Worm (Caenorhabditis elegans) whole organism, late embryonic: Measurements from ENCODE around the gene C15B12.8.

Source experiments
- ama-1 ChIP-seq: fragments of 150-350 bp; optimal IDR thresholded peaks from 2 replicates; lab custom pipeline; 2014
- hlh-8 ChIP-seq: sonication (generic microtip); optimal IDR thresholded peaks from 2 replicates; lab custom pipeline; 2016; ENCODE audit warnings: missing genotype, missing genetic modification characterization, missing compliant biosample characterization
- lim-6 ChIP-seq: sonication (generic microtip); optimal IDR thresholded peaks from 2 replicates; lab custom pipeline; 2016; ENCODE audit warnings: missing genetic modification characterization, missing compliant biosample characterization
- nhr-11 ChIP-seq: fragments of 150-350 bp; optimal IDR thresholded peaks from 2 replicates; lab custom pipeline; 2014; ENCODE audit warnings: missing biosample characterization, missing genetic modification characterization
- pag-3 ChIP-seq: sonication (generic microtip); optimal IDR thresholded peaks from 2 replicates; lab custom pipeline; 2016; ENCODE audit warnings: missing compliant biosample characterization, missing genetic modification characterization, borderline replicate concordance
- pqm-1 ChIP-seq: sonication (generic microtip); optimal IDR thresholded peaks from 2 replicates; lab custom pipeline; 2016; ENCODE audit warnings: missing genetic modification characterization, missing compliant biosample characterization
- sdc-2 ChIP-seq: sonication (generic microtip); optimal IDR thresholded peaks from 2 replicates; lab custom pipeline; 2016; ENCODE audit warnings: missing genotype, missing genetic modification characterization, missing compliant biosample characterization
- sox-2 ChIP-seq: fragments of 200-800 bp; sonication (Bioruptor generic); IDR thresholded peaks from 2 replicates; pipeline ENCODE4 v1.3.6; 2022; ENCODE audit warnings: missing genetic modification reagents, missing genetic modification characterization, missing compliant biosample characterization
- sox-4 ChIP-seq: sonication (generic microtip); optimal IDR thresholded peaks from 2 replicates; lab custom pipeline; 2017; ENCODE audit warnings: mild to moderate bottlenecking, missing genetic modification characterization, inconsistent platforms, missing compliant biosample characterization
- unc-86 ChIP-seq: sonication (generic microtip); optimal IDR thresholded peaks from 2 replicates; lab custom pipeline; 2016; ENCODE audit warnings: missing genetic modification characterization, missing compliant biosample characterization

- TF ChIP-seq nhr-11 (tag; lab: Kevin White, UChicago) (no peak), pag-3 (tag; lab: Kevin White, UChicago) (no peak), sdc-2 (tag; lab: Kevin White, UChicago) (no peak), hlh-8 (tag; lab: Kevin White, UChicago) (no peak), ama-1 (no peak), pqm-1 (tag; lab: Kevin White, UChicago) (no peak), unc-86 (tag; lab: Kevin White, UChicago) (no peak), sox-4 (tag; lab: Kevin White, UChicago) (no peak), sox-2 (GFP tag; lab: Robert Waterston, UW) (no peak), lim-6 (tag; lab: Kevin White, UChicago) (no peak)
Observed at ce11 chrX:6435812-6436211, 38.3 kb upstream of the C15B12.8 start.
